Worm (Caenorhabditis elegans): ENCODE results near the gene pges-2.

- TF ChIP-seq fos-1 (tag; optimal IDR thresholded peaks at IDR 0.05) (no peak), lsy-2 (tag; optimal IDR thresholded peaks at IDR 0.05) (no peak), rnt-1 (tag; optimal IDR thresholded peaks at IDR 0.05) (no peak), jun-1 (tag; optimal IDR thresholded peaks at IDR 0.05) (no peak), mef-2 (tag; optimal IDR thresholded peaks at IDR 0.05) (no peak), nhr-77 (tag; optimal IDR thresholded peaks at IDR 0.05) (no peak), mab-9 (GFP tag; IDR thresholded peaks at IDR 0.05) (no peak), ama-1 (optimal IDR thresholded peaks at IDR 0.05) (no peak), nhr-11 (tag; optimal IDR thresholded peaks at IDR 0.05) (no peak), fkh-8 (tag; optimal IDR thresholded peaks at IDR 0.05) (no peak)
These were observed 19.5 kb upstream of the pges-2 start, which contains the start of gene nfu-1 for ce11 chrIV:10387113-10387512.
